Fruit fly (Drosophila melanogaster) whole organism, embryonic: ENCODE results near the gene CG7519.
A peak's percentile ranks its signal among the peaks of the same experiment; 100 is the strongest.

Experiments
- Ada2b ChIP-seq: fragments of 200-800 bp; sonication (Bioruptor generic); IDR thresholded peaks from 2 replicates; pipeline ENCODE4 v1.3.6; 2022; ENCODE audit warnings: missing biosample characterization, missing genetic modification characterization
- CG10431 ChIP-seq: fragments of 200-800 bp; sonication (Bioruptor generic); optimal IDR thresholded peaks from 3 replicates; lab custom pipeline; 2018; ENCODE audit warnings: missing biosample characterization, mild to moderate bottlenecking, missing genetic modification characterization
- CG12104 ChIP-seq: fragments of 200-800 bp; sonication (Bioruptor generic); optimal IDR thresholded peaks from 3 replicates; lab custom pipeline; 2016; ENCODE audit warnings: missing biosample characterization, missing genetic modification characterization
- CG13287 ChIP-seq: fragments of 200-800 bp; sonication (Bioruptor generic); IDR thresholded peaks from 2 replicates; pipeline ENCODE4 v1.3.6; 2022; ENCODE audit warnings: missing biosample characterization, missing genetic modification characterization; ENCODE audit not compliant: partially characterized antibody
- CG13894 ChIP-seq: fragments of 200-800 bp; sonication (Bioruptor generic); optimal IDR thresholded peaks from 3 replicates; lab custom pipeline; 2018; ENCODE audit warnings: missing biosample characterization, mild to moderate bottlenecking, missing genetic modification characterization, moderate library complexity
- CG1792 ChIP-seq: fragments of 200-800 bp; sonication (Bioruptor generic); optimal IDR thresholded peaks from 2 replicates; lab custom pipeline; 2016; ENCODE audit warnings: missing biosample characterization, missing genetic modification characterization
- CG18619 ChIP-seq: fragments of 200-800 bp; sonication (Bioruptor generic); optimal IDR thresholded peaks from 3 replicates; lab custom pipeline; 2017; ENCODE audit warnings: missing biosample characterization, mild to moderate bottlenecking, missing genetic modification characterization
- CG2116 ChIP-seq: fragments of 200-800 bp; sonication (Bioruptor generic); optimal IDR thresholded peaks from 3 replicates; lab custom pipeline; 2018; ENCODE audit warnings: missing biosample characterization, mild to moderate bottlenecking, missing genetic modification characterization
- CG3407 ChIP-seq: fragments of 200-800 bp; sonication (Bioruptor generic); optimal IDR thresholded peaks from 2 replicates; lab custom pipeline; 2018; ENCODE audit warnings: missing biosample characterization, mild to moderate bottlenecking, missing genetic modification characterization
- CG34376 ChIP-seq: fragments of 200-800 bp; sonication (Bioruptor generic); optimal IDR thresholded peaks from 2 replicates; lab custom pipeline; 2018; ENCODE audit warnings: missing biosample characterization, mild to moderate bottlenecking, missing genetic modification characterization
- CG4617 ChIP-seq: fragments of 200-800 bp; sonication (Bioruptor generic); optimal IDR thresholded peaks from 3 replicates; lab custom pipeline; 2016; ENCODE audit warnings: missing biosample characterization, missing genetic modification characterization, borderline replicate concordance
- CG8478 ChIP-seq: fragments of >200 bp; optimal IDR thresholded peaks from 2 replicates; lab custom pipeline; 2018
- CG9215 ChIP-seq: fragments of 200-800 bp; sonication (Bioruptor generic); IDR thresholded peaks from 2 replicates; pipeline ENCODE4 v1.3.6; 2022; ENCODE audit warnings: missing biosample characterization, missing genetic modification characterization
- Chrac-16 ChIP-seq: fragments of 200-800 bp; sonication (Bioruptor generic); optimal IDR thresholded peaks from 3 replicates; lab custom pipeline; 2016; ENCODE audit warnings: missing biosample characterization, missing genetic modification characterization
- CkIIα-i1 ChIP-seq: fragments of 200-800 bp; sonication (Bioruptor generic); IDR thresholded peaks from 2 replicates; pipeline ENCODE4 v1.3.6; 2022; ENCODE audit warnings: missing biosample characterization, missing genetic modification characterization
- Dad ChIP-seq: fragments of 200-800 bp; sonication (Bioruptor generic); optimal IDR thresholded peaks from 3 replicates; lab custom pipeline; 2016; ENCODE audit warnings: missing biosample characterization, missing genetic modification characterization
- Dip2 ChIP-seq: fragments of 200-800 bp; sonication (Bioruptor generic); IDR thresholded peaks from 2 replicates; pipeline ENCODE4 v1.3.6; 2022; ENCODE audit warnings: missing biosample characterization, missing genetic modification characterization
- Ets97D ChIP-seq: fragments of 200-800 bp; sonication (Bioruptor generic); optimal IDR thresholded peaks from 3 replicates; lab custom pipeline; 2016; ENCODE audit warnings: missing biosample characterization, missing genetic modification characterization
- Fer1 ChIP-seq: fragments of 200-800 bp; sonication (Bioruptor generic); optimal IDR thresholded peaks from 2 replicates; lab custom pipeline; 2017; ENCODE audit warnings: missing biosample characterization, mild to moderate bottlenecking, missing genetic modification characterization
- Fer3 ChIP-seq: fragments of 200-800 bp; sonication (Bioruptor generic); optimal IDR thresholded peaks from 2 replicates; lab custom pipeline; 2018; ENCODE audit warnings: missing biosample characterization, mild to moderate bottlenecking, missing genetic modification characterization, moderate library complexity
- GATAe ChIP-seq: fragments of 200-800 bp; sonication (Bioruptor generic); conservative IDR thresholded peaks from 2 replicates; pipeline ENCODE4 v1.3.6; 2022; ENCODE audit warnings: missing biosample characterization, missing genetic modification characterization
- Gsc ChIP-seq: fragments of 200-800 bp; sonication (Bioruptor generic); IDR thresholded peaks from 2 replicates; pipeline ENCODE4 v1.3.6; 2022; ENCODE audit warnings: missing biosample characterization, missing genetic modification characterization
- HLHmδ ChIP-seq: fragments of 200-800 bp; sonication (Bioruptor generic); optimal IDR thresholded peaks from 2 replicates; lab custom pipeline; 2018; ENCODE audit warnings: missing biosample characterization, mild to moderate bottlenecking, missing genetic modification characterization, moderate library complexity
- HmgZ ChIP-seq: fragments of 200-800 bp; sonication (Bioruptor generic); optimal IDR thresholded peaks from 2 replicates; lab custom pipeline; 2018; ENCODE audit warnings: missing biosample characterization, mild to moderate bottlenecking, missing genetic modification characterization
- Jarid2 ChIP-seq: fragments of 200-800 bp; sonication (Bioruptor generic); optimal IDR thresholded peaks from 3 replicates; lab custom pipeline; 2017; ENCODE audit warnings: mild to moderate bottlenecking, missing biosample characterization, missing genetic modification reagents, missing genetic modification characterization
- Myb ChIP-seq: fragments of 200-800 bp; sonication (Bioruptor generic); optimal IDR thresholded peaks from 2 replicates; lab custom pipeline; 2016; ENCODE audit warnings: missing biosample characterization, missing genetic modification characterization
- Opbp ChIP-seq: fragments of 200-800 bp; sonication (Bioruptor generic); IDR thresholded peaks from 3 replicates; pipeline ENCODE4 v1.3.6; 2022; ENCODE audit warnings: missing biosample characterization, missing genetic modification characterization; ENCODE audit not compliant: partially characterized antibody
- Ravus ChIP-seq: fragments of 200-800 bp; sonication (Bioruptor generic); IDR thresholded peaks from 2 replicates; pipeline ENCODE4 v1.3.6; 2022; ENCODE audit warnings: missing biosample characterization, missing genetic modification characterization
- Sox102F ChIP-seq: fragments of 200-800 bp; sonication (Bioruptor generic); optimal IDR thresholded peaks from 2 replicates; lab custom pipeline; 2018; ENCODE audit warnings: missing biosample characterization, mild to moderate bottlenecking, missing genetic modification characterization, moderate library complexity
- ash1 ChIP-seq: fragments of 200-800 bp; sonication (Bioruptor generic); optimal IDR thresholded peaks from 2 replicates; lab custom pipeline; 2018; ENCODE audit warnings: missing biosample characterization, mild to moderate bottlenecking, missing genetic modification characterization
- bab2 ChIP-seq: fragments of 200-800 bp; sonication (Bioruptor generic); optimal IDR thresholded peaks from 2 replicates; lab custom pipeline; 2016; ENCODE audit warnings: missing biosample characterization, missing genetic modification characterization
- cato ChIP-seq: fragments of 200-800 bp; sonication (Bioruptor generic); optimal IDR thresholded peaks from 2 replicates; lab custom pipeline; 2016; ENCODE audit warnings: missing biosample characterization, missing genetic modification characterization, borderline replicate concordance
- chif ChIP-seq, 2 experiments: fragments of 200-800 bp; sonication (Bioruptor generic); optimal IDR thresholded peaks; 3 replicates each; lab custom pipeline; 2016; ENCODE audit warnings: missing biosample characterization in 2 of 2, missing genetic modification characterization in 2 of 2
- corto ChIP-seq: fragments of 200-800 bp; sonication (Bioruptor generic); optimal IDR thresholded peaks from 2 replicates; lab custom pipeline; 2016; ENCODE audit warnings: missing biosample characterization, mild to moderate bottlenecking, missing genetic modification characterization, moderate library complexity
- cwo ChIP-seq: fragments of 200-800 bp; sonication (Bioruptor generic); optimal IDR thresholded peaks from 3 replicates; lab custom pipeline; 2017; ENCODE audit warnings: missing biosample characterization, missing genetic modification characterization, mild to moderate bottlenecking, moderate library complexity, missing genetic modification reagents
- emc ChIP-seq: fragments of 200-800 bp; sonication (Bioruptor generic); optimal IDR thresholded peaks from 2 replicates; lab custom pipeline; 2016; ENCODE audit warnings: missing biosample characterization, missing genetic modification characterization
- esg ChIP-seq: fragments of 200-800 bp; sonication (Bioruptor generic); conservative IDR thresholded peaks from 2 replicates; pipeline ENCODE4 v1.3.6; 2022; ENCODE audit warnings: missing biosample characterization, missing genetic modification characterization
- fd102C ChIP-seq: fragments of 200-800 bp; sonication (Bioruptor generic); optimal IDR thresholded peaks from 2 replicates; lab custom pipeline; 2018; ENCODE audit warnings: missing biosample characterization, mild to moderate bottlenecking, missing genetic modification characterization, moderate library complexity
- gcm ChIP-seq: fragments of 200-800 bp; sonication (Bioruptor generic); optimal IDR thresholded peaks from 2 replicates; lab custom pipeline; 2019; ENCODE audit warnings: missing biosample characterization, mild to moderate bottlenecking, missing genetic modification characterization, moderate library complexity
- hth ChIP-seq: fragments of >200 bp; optimal IDR thresholded peaks from 2 replicates; lab custom pipeline; 2017; ENCODE audit warnings: inconsistent platforms
- ind ChIP-seq: fragments of 200-800 bp; sonication (Bioruptor generic); optimal IDR thresholded peaks from 3 replicates; lab custom pipeline; 2016; ENCODE audit warnings: missing biosample characterization, missing genetic modification characterization
- knrl ChIP-seq: fragments of 200-800 bp; sonication (Bioruptor generic); IDR thresholded peaks from 3 replicates; pipeline ENCODE4 v1.3.6; 2022; ENCODE audit warnings: missing biosample characterization, missing genetic modification characterization; ENCODE audit not compliant: partially characterized antibody
- mam ChIP-seq: fragments of 200-800 bp; sonication (Bioruptor generic); optimal IDR thresholded peaks from 3 replicates; lab custom pipeline; 2016; ENCODE audit warnings: missing biosample characterization, missing genetic modification characterization
- nom ChIP-seq: fragments of 200-800 bp; sonication (Bioruptor generic); optimal IDR thresholded peaks from 2 replicates; lab custom pipeline; 2017; ENCODE audit warnings: missing biosample characterization, missing genetic modification characterization, mild to moderate bottlenecking, moderate library complexity, missing genetic modification reagents
- pzg ChIP-seq: fragments of 200-800 bp; sonication (Bioruptor generic); optimal IDR thresholded peaks from 3 replicates; lab custom pipeline; 2018; ENCODE audit warnings: missing biosample characterization, mild to moderate bottlenecking, missing genetic modification characterization, moderate library complexity
- ro ChIP-seq: fragments of 200-800 bp; sonication (Bioruptor generic); IDR thresholded peaks from 2 replicates; pipeline ENCODE4 v1.3.6; 2022; ENCODE audit warnings: missing biosample characterization, missing genetic modification characterization
- scrt ChIP-seq: fragments of 200-800 bp; sonication (Bioruptor generic); optimal IDR thresholded peaks from 2 replicates; lab custom pipeline; 2018; ENCODE audit warnings: missing biosample characterization, mild to moderate bottlenecking, missing genetic modification characterization, moderate library complexity
- tgo ChIP-seq: fragments of 200-800 bp; sonication (Bioruptor generic); IDR thresholded peaks from 3 replicates; pipeline ENCODE4 v1.3.6; 2022; ENCODE audit warnings: missing biosample characterization, missing genetic modification characterization
- tio ChIP-seq: fragments of 200-800 bp; sonication (Bioruptor generic); optimal IDR thresholded peaks from 2 replicates; lab custom pipeline; 2017; ENCODE audit warnings: missing biosample characterization, missing genetic modification characterization, inconsistent platforms
- wdn ChIP-seq: fragments of 200-800 bp; sonication (Bioruptor generic); IDR thresholded peaks from 2 replicates; pipeline ENCODE4 v1.3.6; 2022; ENCODE audit warnings: missing biosample characterization, missing genetic modification characterization

The CG7519 gene

DNA sequence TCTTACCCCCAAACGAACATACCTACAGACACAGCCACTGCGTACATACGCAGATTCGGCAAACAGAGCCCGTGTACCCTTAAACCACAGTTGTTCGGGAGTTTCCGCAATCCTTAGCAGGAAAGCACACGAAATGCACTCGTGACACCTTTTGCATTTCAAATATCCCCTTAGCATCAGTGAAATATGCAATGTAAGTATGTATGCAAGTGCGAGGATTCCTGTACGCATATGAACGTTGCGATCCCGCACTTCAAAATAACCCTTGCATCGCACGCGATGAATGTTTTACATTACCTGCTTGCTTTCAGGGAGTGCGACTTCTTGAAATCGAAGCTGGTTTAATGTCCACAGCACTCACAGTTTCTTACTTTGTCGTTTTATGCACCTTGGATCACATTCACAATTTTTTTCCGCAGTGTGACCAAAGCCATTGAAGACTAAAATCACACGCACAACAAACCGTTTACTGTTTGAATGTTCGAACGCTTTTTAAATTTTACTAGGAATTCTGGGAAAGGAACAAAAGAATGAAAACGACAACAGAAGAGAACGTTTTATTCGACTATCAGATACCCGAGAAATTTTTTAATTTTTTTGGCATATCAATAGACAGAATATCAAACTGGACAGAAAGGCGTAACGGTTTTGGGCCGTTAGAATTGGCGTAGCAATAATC lies 40.5 kb downstream of the CG7519 start, which contains the start of gene Mkrn1 (continued):
- peak; percentile 79 for TF ChIP-seq Opbp
- TF ChIP-seq Gsc (GFP tag; lab: Robert Waterston, UW), result no peak
- no peak for TF ChIP-seq cwo (GFP tag; lab: Kevin White, UChicago)
- no peak for TF ChIP-seq Ravus (GFP tag; lab: Robert Waterston, UW)
- peak; percentile 93 for TF ChIP-seq Myb (GFP tag; lab: Kevin White, UChicago)
- no peak for TF ChIP-seq CG8478 (lab: Kevin White, UChicago)
- TF ChIP-seq nom (GFP tag; lab: Kevin White, UChicago), result peak; percentile 41
- TF ChIP-seq Ets97D (GFP tag; lab: Kevin White, UChicago), result peak; percentile 31
- peak; percentile 5 for TF ChIP-seq CG34376 (GFP tag; lab: Kevin White, UChicago)
- TF ChIP-seq hth (lab: Kevin White, UChicago), result no peak
- TF ChIP-seq chif (GFP tag; optimal IDR thresholded peaks at IDR 0.05; lab: Kevin White, UChicago), result no peak
- TF ChIP-seq ash1 (GFP tag; lab: Kevin White, UChicago), result no peak
- TF ChIP-seq CG13894, result no peak
- TF ChIP-seq CG2116 (GFP tag; lab: Kevin White, UChicago), result peak; percentile 9
- TF ChIP-seq bab2 (GFP tag; lab: Kevin White, UChicago), result no peak
- TF ChIP-seq HmgZ (tag; lab: Kevin White, UChicago), result peak; percentile 36
- TF ChIP-seq fd102C (GFP tag; lab: Kevin White, UChicago), result no peak
- TF ChIP-seq ind (GFP tag; lab: Kevin White, UChicago), result no peak
- TF ChIP-seq Fer3, result no peak
- no peak for TF ChIP-seq Ada2b (GFP tag; lab: Robert Waterston, UW)
- TF ChIP-seq Jarid2 (GFP tag; lab: Kevin White, UChicago), result no peak
- TF ChIP-seq HLHmδ (GFP tag; lab: Kevin White, UChicago), result no peak
- TF ChIP-seq CG12104, result no peak
- no peak for TF ChIP-seq Dad
- TF ChIP-seq CG3407 (GFP tag; lab: Kevin White, UChicago), result no peak
- no peak for TF ChIP-seq scrt (GFP tag; lab: Kevin White, UChicago)
- peak; percentile 72 for TF ChIP-seq pzg (GFP tag; lab: Kevin White, UChicago)
- no peak for TF ChIP-seq GATAe
- TF ChIP-seq Fer1 (GFP tag; lab: Kevin White, UChicago), result no peak
- no peak for TF ChIP-seq Chrac-16 (GFP tag; lab: Kevin White, UChicago)
- TF ChIP-seq corto (GFP tag; lab: Kevin White, UChicago), result no peak
- TF ChIP-seq CkIIα-i1 (GFP tag; lab: Robert Waterston, UW), result no peak
- no peak for TF ChIP-seq tio (GFP tag; lab: Kevin White, UChicago)
- TF ChIP-seq knrl (GFP tag; lab: Robert Waterston, UW), result peak; percentile 58; the same call in 2 of the 3 replicates
- no peak for TF ChIP-seq wdn (GFP tag; lab: Robert Waterston, UW)
- TF ChIP-seq CG4617 (GFP tag; lab: Kevin White, UChicago), result peak; percentile 96
- no peak for TF ChIP-seq cato (GFP tag; lab: Kevin White, UChicago)
- peak; percentile 2 for TF ChIP-seq CG10431 (GFP tag; lab: Kevin White, UChicago)
- no peak for TF ChIP-seq tgo (GFP tag; lab: Robert Waterston, UW)
- no peak for TF ChIP-seq esg (GFP tag; lab: Robert Waterston, UW)
- TF ChIP-seq mam, result no peak
- TF ChIP-seq Dip2 (GFP tag; lab: Robert Waterston, UW), result no peak
- no peak for TF ChIP-seq CG9215 (GFP tag; lab: Robert Waterston, UW)
- TF ChIP-seq ro (GFP tag; lab: Robert Waterston, UW), result no peak
- TF ChIP-seq gcm, result no peak
- no peak for TF ChIP-seq CG1792 (GFP tag; lab: Kevin White, UChicago)
- TF ChIP-seq CG18619, result no peak
- peak; percentile 70 for TF ChIP-seq CG13287
- no peak for TF ChIP-seq emc (GFP tag; lab: Kevin White, UChicago)
- no peak for TF ChIP-seq Sox102F (GFP tag; lab: Kevin White, UChicago)
